Fruit fly (Drosophila melanogaster) whole organism, wandering third instar larva: ENCODE results near the gene CG7950.

Experiments used
- Abd-B ChIP-seq: fragments of >200 bp; optimal IDR thresholded peaks from 2 replicates; lab custom pipeline; 2017; ENCODE audit warnings: missing biosample characterization, missing genetic modification characterization
- CG32264 ChIP-seq: fragments of 200-800 bp; sonication (Bioruptor generic); optimal IDR thresholded peaks from 2 replicates; lab custom pipeline; 2016; ENCODE audit warnings: missing biosample characterization, missing genetic modification characterization
- CrebA ChIP-seq: fragments of 200-800 bp; sonication (Bioruptor generic); optimal IDR thresholded peaks from 2 replicates; lab custom pipeline; 2016; ENCODE audit warnings: missing biosample characterization, mild to moderate bottlenecking, missing genetic modification characterization, borderline replicate concordance
- Dfd ChIP-seq: fragments of >200 bp; optimal IDR thresholded peaks from 2 replicates; lab custom pipeline; 2017; ENCODE audit warnings: missing biosample characterization, missing genetic modification characterization
- Dif ChIP-seq: fragments of 200-275, 200-300 bp; sonication (Bioruptor generic); optimal IDR thresholded peaks from 2 replicates; lab custom pipeline; 2018; ENCODE audit warnings: missing biosample characterization, missing genetic modification characterization; ENCODE audit not compliant: partially characterized antibody
- GATAd ChIP-seq: sonication (Bioruptor generic); optimal IDR thresholded peaks from 2 replicates; lab custom pipeline; 2016; ENCODE audit warnings: missing biosample characterization, missing genetic modification characterization
- HLH106 ChIP-seq: fragments of 200-800 bp; optimal IDR thresholded peaks from 3 replicates; lab custom pipeline; 2019; ENCODE audit warnings: missing biosample characterization, mild to moderate bottlenecking, missing genetic modification characterization, moderate library complexity
- Hnf4 ChIP-seq: fragments of 200-800 bp; sonication (Bioruptor generic); optimal IDR thresholded peaks from 2 replicates; lab custom pipeline; 2016; ENCODE audit warnings: missing biosample characterization, mild to moderate bottlenecking, missing genetic modification characterization
- Hr78 ChIP-seq: fragments of >200 bp; optimal IDR thresholded peaks from 2 replicates; lab custom pipeline; 2017; ENCODE audit warnings: missing biosample characterization, missing genetic modification characterization
- Hr83 ChIP-seq: fragments of 200-300 bp; sonication (Bioruptor generic); optimal IDR thresholded peaks from 2 replicates; lab custom pipeline; 2016; ENCODE audit warnings: missing biosample characterization, mild to moderate bottlenecking, missing genetic modification characterization, moderate library complexity; ENCODE audit not compliant: poor library complexity, severe bottlenecking
- Jra ChIP-seq: sonication (Bioruptor generic); optimal IDR thresholded peaks from 2 replicates; lab custom pipeline; 2016; ENCODE audit warnings: missing biosample characterization, missing genetic modification characterization
- Mio ChIP-seq: sonication (Bioruptor generic); optimal IDR thresholded peaks from 2 replicates; lab custom pipeline; 2016; ENCODE audit warnings: missing biosample characterization, missing genetic modification characterization
- Myc ChIP-seq: fragments of >200 bp; optimal IDR thresholded peaks from 2 replicates; lab custom pipeline; 2017
- N ChIP-seq: fragments of >200 bp; optimal IDR thresholded peaks from 2 replicates; lab custom pipeline; 2018; ENCODE audit warnings: missing biosample characterization, missing external identifiers, missing genetic modification characterization
- Rel ChIP-seq, 2 experiments: fragments of 200-800 bp; sonication (Bioruptor generic) in 1 of 2; optimal IDR thresholded peaks; 2 replicates in 1 of 2; 3 replicates in 1 of 2; lab custom pipeline; 2016 to 2019; ENCODE audit warnings: mild to moderate bottlenecking in 2 of 2, missing biosample characterization in 2 of 2, missing genetic modification characterization in 2 of 2, moderate library complexity in 1 of 2
- Sp1 ChIP-seq: fragments of 200-800 bp; sonication (Bioruptor generic); optimal IDR thresholded peaks from 3 replicates; lab custom pipeline; 2019; ENCODE audit warnings: missing biosample characterization, mild to moderate bottlenecking, missing genetic modification characterization, moderate library complexity
- Vsx2 ChIP-seq: fragments of 200-300, 225-300 bp; sonication (Bioruptor generic); optimal IDR thresholded peaks from 2 replicates; lab custom pipeline; 2018; ENCODE audit warnings: missing biosample characterization, missing genetic modification characterization; ENCODE audit not compliant: partially characterized antibody
- br ChIP-seq: fragments of 200-800 bp; sonication (Bioruptor generic); optimal IDR thresholded peaks from 2 replicates; lab custom pipeline; 2016; ENCODE audit warnings: missing biosample characterization, missing genetic modification characterization
- dl ChIP-seq, 2 experiments: fragments of 175-275, 200-275 bp in 1 of 2; fragments of 200-275 bp in 1 of 2; sonication (Bioruptor generic); optimal IDR thresholded peaks; lab custom pipeline; 2018; ENCODE audit warnings: mild to moderate bottlenecking in 2 of 2, missing biosample characterization in 2 of 2, missing genetic modification characterization in 2 of 2, moderate library complexity in 2 of 2; ENCODE audit not compliant: partially characterized antibody in 2 of 2, insufficient read depth in 1 of 2
- dmrt93B ChIP-seq: fragments of 200-800 bp; sonication (Bioruptor generic); optimal IDR thresholded peaks from 2 replicates; lab custom pipeline; 2018; ENCODE audit warnings: missing biosample characterization, mild to moderate bottlenecking, missing genetic modification characterization
- dsf ChIP-seq: sonication (Bioruptor generic); optimal IDR thresholded peaks from 2 replicates; lab custom pipeline; 2016; ENCODE audit warnings: missing biosample characterization, missing genetic modification characterization, borderline replicate concordance
- ey ChIP-seq: fragments of 200-800 bp; sonication (Bioruptor generic); optimal IDR thresholded peaks from 2 replicates; lab custom pipeline; 2016; ENCODE audit warnings: missing biosample characterization, missing genetic modification characterization
- foxo ChIP-seq, 2 experiments: fragments of 200-800 bp; sonication (Bioruptor generic); optimal IDR thresholded peaks; 2 replicates in 1 of 2; 3 replicates in 1 of 2; lab custom pipeline; 2016 to 2017; ENCODE audit warnings: missing biosample characterization in 2 of 2, missing genetic modification characterization in 2 of 2
- fru ChIP-seq: fragments of 200-800 bp; sonication (Bioruptor generic); optimal IDR thresholded peaks from 3 replicates; lab custom pipeline; 2016; ENCODE audit warnings: missing biosample characterization, mild to moderate bottlenecking, missing genetic modification characterization
- h ChIP-seq: fragments of 200-800 bp; sonication (Bioruptor generic); optimal IDR thresholded peaks from 3 replicates; lab custom pipeline; 2016; ENCODE audit warnings: missing biosample characterization, mild to moderate bottlenecking, missing genetic modification characterization
- jim ChIP-seq: fragments of 175-275, 200-325 bp; sonication (Bioruptor generic); optimal IDR thresholded peaks from 2 replicates; lab custom pipeline; 2016; ENCODE audit warnings: missing biosample characterization, mild to moderate bottlenecking, missing genetic modification characterization
- lola ChIP-seq: fragments of >200 bp; optimal IDR thresholded peaks from 2 replicates; lab custom pipeline; 2017; ENCODE audit warnings: missing biosample characterization, missing genetic modification characterization
- pan ChIP-seq: fragments of >200 bp; optimal IDR thresholded peaks from 2 replicates; lab custom pipeline; 2017
- psq ChIP-seq: fragments of 200-800 bp; sonication (Bioruptor generic); optimal IDR thresholded peaks from 3 replicates; lab custom pipeline; 2017; ENCODE audit warnings: missing biosample characterization, mild to moderate bottlenecking, missing genetic modification characterization, moderate library complexity
- rgr ChIP-seq: fragments of 200-800 bp; sonication (Bioruptor generic); optimal IDR thresholded peaks from 3 replicates; lab custom pipeline; 2016; ENCODE audit warnings: missing biosample characterization, mild to moderate bottlenecking, missing genetic modification characterization
- sage ChIP-seq: fragments of 200-800 bp; sonication (Bioruptor generic); optimal IDR thresholded peaks from 2 replicates; lab custom pipeline; 2016; ENCODE audit warnings: missing biosample characterization, mild to moderate bottlenecking, missing genetic modification characterization
- sv ChIP-seq: fragments of 200-800 bp; sonication (Bioruptor generic); optimal IDR thresholded peaks from 3 replicates; lab custom pipeline; 2016; ENCODE audit warnings: missing biosample characterization, missing genetic modification characterization
- tai ChIP-seq: sonication (Bioruptor generic); optimal IDR thresholded peaks from 2 replicates; lab custom pipeline; 2016; ENCODE audit warnings: missing biosample characterization, missing genetic modification characterization
- usp ChIP-seq: fragments of >200 bp; optimal IDR thresholded peaks from 2 replicates; lab custom pipeline; 2017; ENCODE audit warnings: missing biosample characterization, missing genetic modification characterization
- woc ChIP-seq: sonication (Bioruptor generic); optimal IDR thresholded peaks from 2 replicates; lab custom pipeline; 2016; ENCODE audit warnings: missing biosample characterization, mild to moderate bottlenecking, missing genetic modification characterization

Gene CG7950

dm6 chr3R:30032281-30032680, 24.4 kb upstream of the CG7950 start:
- TF ChIP-seq ey (GFP tag; lab: Kevin White, UChicago) (no peak), Rel (GFP tag; optimal IDR thresholded peaks at IDR 0.05; lab: Kevin White, UChicago) (no peak), Rel (tag; optimal IDR thresholded peaks at IDR 0.05; lab: Kevin White, UChicago) (no peak), Sp1 (no peak), h (GFP tag; lab: Kevin White, UChicago) (no peak), pan (lab: Kevin White, UChicago) (no peak), Dfd (no peak), Myc (lab: Kevin White, UChicago) (no peak), dsf (no peak), foxo (GFP tag; optimal IDR thresholded peaks at IDR 0.05; lab: Kevin White, UChicago) (no peak), Dif (GFP tag; lab: Kevin White, UChicago) (no peak), HLH106 (tag; lab: Kevin White, UChicago) (no peak), Hr78 (GFP tag; lab: Kevin White, UChicago) (no peak), Jra (no peak), Hnf4 (GFP tag; lab: Kevin White, UChicago) (no peak), br (no peak), lola (no peak), dl (GFP tag; optimal IDR thresholded peaks at IDR 0.05; lab: Kevin White, UChicago; ENCODE audit: insufficient read depth in 1 of 2, partially characterized antibody in 2 of 2) (no peak), fru (GFP tag; lab: Kevin White, UChicago) (no peak), sv (GFP tag; lab: Kevin White, UChicago) (no peak), rgr (GFP tag; lab: Kevin White, UChicago) (no peak)

- TF ChIP-seq jim (GFP tag; lab: Kevin White, UChicago) (no peak), Jra (no peak), GATAd (no peak), Abd-B (no peak), Hnf4 (GFP tag; lab: Kevin White, UChicago) (no peak), psq (no peak), rgr (GFP tag; lab: Kevin White, UChicago) (no peak), Vsx2 (no peak), Rel (GFP tag; optimal IDR thresholded peaks at IDR 0.05; lab: Kevin White, UChicago) (no peak), Rel (tag; optimal IDR thresholded peaks at IDR 0.05; lab: Kevin White, UChicago) (no peak), Myc (lab: Kevin White, UChicago) (no peak), HLH106 (tag; lab: Kevin White, UChicago) (no peak), Hr83 (GFP tag; lab: Kevin White, UChicago) (no peak), Sp1 (no peak), Dfd (no peak), tai (GFP tag; lab: Kevin White, UChicago) (no peak), Hr78 (GFP tag; lab: Kevin White, UChicago) (no peak), CG32264 (GFP tag; lab: Kevin White, UChicago) (no peak), ey (GFP tag; lab: Kevin White, UChicago) (no peak), woc (no peak)
Measured at dm6 chr3R:30036609-30037008, 20.1 kb upstream of the CG7950 start, which contains the start of gene ZIPIC. Gene ZIPIC (minus strand): TSS chr3R:30036870.

dm6 chr3R:30037630-30038029, 19.0 kb upstream of the CG7950 start, which contains the start of gene ocn:
Gene ocn (minus strand): TSS chr3R:30037730.
- TF ChIP-seq usp (GFP tag; lab: Kevin White, UChicago) (no peak), N (GFP tag; lab: Kevin White, UChicago) (no peak), woc (no peak), Dif (GFP tag; lab: Kevin White, UChicago) (no peak), Dfd (no peak), pan (lab: Kevin White, UChicago) (no peak), dmrt93B (GFP tag; lab: Kevin White, UChicago) (no peak), Abd-B (no peak), br (no peak), sv (GFP tag; lab: Kevin White, UChicago) (no peak), dl (GFP tag; optimal IDR thresholded peaks at IDR 0.05; lab: Kevin White, UChicago; ENCODE audit: insufficient read depth in 1 of 2, partially characterized antibody in 2 of 2) (no peak), Hr83 (GFP tag; lab: Kevin White, UChicago) (no peak), jim (GFP tag; lab: Kevin White, UChicago) (no peak), CrebA (GFP tag; lab: Kevin White, UChicago) (no peak), Myc (lab: Kevin White, UChicago) (no peak), GATAd (no peak), Sp1 (no peak), sage (no peak), Mio (GFP tag; lab: Kevin White, UChicago) (no peak), HLH106 (tag; lab: Kevin White, UChicago) (no peak)
